Worm (Caenorhabditis elegans): ENCODE measurements around the gene F19B6.10.

The F19B6.10 gene

DNA sequence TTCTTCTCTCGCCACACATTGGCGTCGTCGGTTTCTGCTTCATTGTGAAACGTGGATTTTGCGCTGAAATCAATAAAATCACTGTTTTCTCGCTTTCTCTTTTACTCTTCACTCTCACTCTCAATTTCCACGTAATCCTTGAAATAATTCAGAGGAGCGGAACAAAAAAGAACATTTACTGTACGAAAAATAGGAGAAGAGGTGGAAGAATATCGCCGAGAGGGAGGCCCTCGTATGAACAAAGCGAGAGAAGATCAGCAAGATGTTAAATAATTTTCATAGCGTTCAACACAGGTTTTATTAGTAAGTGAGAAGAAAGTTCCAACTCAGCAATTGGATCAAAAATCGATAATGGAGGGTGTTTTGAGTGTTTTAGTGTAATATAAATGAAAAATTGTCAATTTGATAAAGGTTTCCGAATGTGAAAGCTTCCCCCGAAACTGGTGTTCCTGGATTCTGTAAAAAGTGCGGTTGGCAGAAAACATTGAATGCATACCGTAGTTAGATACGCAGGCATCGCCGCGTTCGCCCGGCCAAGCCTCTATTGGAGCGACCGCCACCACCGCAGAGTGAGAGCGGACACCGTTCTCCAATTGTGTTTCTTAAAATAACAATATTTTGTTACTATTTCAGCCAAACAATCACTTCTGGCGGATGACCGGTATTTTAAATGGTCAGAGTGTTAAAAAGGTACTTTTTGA is 24.5 kb downstream of the F19B6.10 start, which contains the start of the genes ccr-4 and ZC518.8:
ccr-4 (plus strand) TSS at position 151 of the 701 bp plus-strand sequence.
ZC518.8 (minus strand) TSS at position 517 of the 701 bp plus-strand sequence.
- TF ChIP-seq nfya-1 (tag; optimal IDR thresholded peaks at IDR 0.05; ENCODE audit: borderline replicate concordance, insufficient read depth) (no peak), let-526 (GFP tag; IDR thresholded peaks at IDR 0.05) (no peak), cebp-2 (GFP tag; IDR thresholded peaks at IDR 0.05) (0 out of 2 replicates have a peak, but pooled peaks have one; percentile 56), dox-1 (GFP tag; IDR thresholded peaks at IDR 0.05) (no peak), nfya-2 (GFP tag; IDR thresholded peaks at IDR 0.05) (no peak), tbp1 (GFP tag; optimal IDR thresholded peaks at IDR 0.05) (no peak), B0261.1 (tag; optimal IDR thresholded peaks at IDR 0.05) (no peak), nfyb-1 (GFP tag; IDR thresholded peaks at IDR 0.05) (no peak), nhr-179 (tag; optimal IDR thresholded peaks at IDR 0.05) (no peak), F39B2.1 (GFP tag; IDR thresholded peaks at IDR 0.05) (no peak), attf-3 (GFP tag; conservative IDR thresholded peaks at IDR 0.05) (no peak), C17E4.6 (GFP tag; IDR thresholded peaks at IDR 0.05) (no peak), attf-5 (GFP tag; optimal IDR thresholded peaks at IDR 0.05) (peak; percentile 52), F33H1.4 (GFP tag; IDR thresholded peaks at IDR 0.05) (no peak), Y67H2A.10 (GFP tag; conservative IDR thresholded peaks at IDR 0.05) (no peak), xnd-1 (tag; optimal IDR thresholded peaks at IDR 0.05) (no peak), let-607 (tag; optimal IDR thresholded peaks at IDR 0.05) (peak; percentile 2 to 76), nhr-80 (tag; optimal IDR thresholded peaks at IDR 0.05) (peak; percentile 40), snpc-1.1 (tag; optimal IDR thresholded peaks at IDR 0.05; ENCODE audit: insufficient read depth) (no peak), efl-1 (GFP tag; optimal IDR thresholded peaks at IDR 0.05) (no peak), ceh-58 (GFP tag; IDR thresholded peaks at IDR 0.05) (no peak), ama-1 (optimal IDR thresholded peaks at IDR 0.05) (no peak), ama-1 (GFP tag; optimal IDR thresholded peaks at IDR 0.05) (no peak), atf-7 (tag; optimal IDR thresholded peaks at IDR 0.05) (no peak), him-1 (tag; optimal IDR thresholded peaks at IDR 0.05) (no peak), F52B5.7 (tag; optimal IDR thresholded peaks at IDR 0.05) (no peak), D2030.7 (GFP tag; IDR thresholded peaks at IDR 0.05) (0 out of 2 replicates have a peak, but pooled peaks have one; percentile 16), bed-1 (GFP tag; IDR thresholded peaks at IDR 0.05) (0 out of 2 replicates have a peak, but pooled peaks have one; percentile 67), K12H6.12 (tag; optimal IDR thresholded peaks at IDR 0.05) (no peak), unc-130 (GFP tag; optimal IDR thresholded peaks at IDR 0.05) (no peak), athp-1 (tag; optimal IDR thresholded peaks at IDR 0.05) (no peak), lin-54 (GFP tag; optimal IDR thresholded peaks at IDR 0.05) (peak; percentile 27), egl-18 (GFP tag; IDR thresholded peaks at IDR 0.05) (no peak), lin-26 (GFP tag; IDR thresholded peaks at IDR 0.05) (0 out of 2 replicates have a peak, but pooled peaks have one; percentile 50), zfh-2 (GFP tag; conservative IDR thresholded peaks at IDR 0.05) (peak; percentile 47; the same call in 1 of the 2 replicates), ztf-28 (GFP tag; IDR thresholded peaks at IDR 0.05) (0 out of 2 replicates have a peak, but pooled peaks have one; percentile 32), snpc-1.3 (tag; optimal IDR thresholded peaks at IDR 0.05; ENCODE audit: insufficient read depth) (no peak), aptf-3 (GFP tag; IDR thresholded peaks at IDR 0.05) (0 out of 2 replicates have a peak, but pooled peaks have one; percentile 34)

DNA sequence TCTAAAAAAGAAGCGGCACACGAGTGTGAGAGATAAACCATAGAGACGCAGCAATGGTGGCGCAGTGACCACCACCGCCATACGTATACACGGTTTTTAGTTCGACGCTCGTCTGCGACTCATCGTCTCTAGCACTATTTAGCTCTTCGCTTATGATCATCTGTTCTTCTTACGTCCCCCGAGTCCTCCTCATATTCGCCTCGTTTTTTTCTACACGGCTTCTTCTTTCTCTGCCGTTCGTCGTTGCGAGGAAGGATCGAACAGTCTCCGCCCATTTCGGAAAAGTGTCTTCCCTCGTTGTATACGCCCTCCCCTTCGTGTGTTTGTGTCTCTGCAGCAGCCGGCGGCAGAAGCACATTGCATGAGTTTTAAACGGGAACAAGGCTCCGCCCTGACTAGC is 28.0 kb downstream of the F19B6.10 start:
- TF ChIP-seq mxl-1 (tag; optimal IDR thresholded peaks at IDR 0.05), result no peak
- no peak for TF ChIP-seq snpc-4 (GFP tag; optimal IDR thresholded peaks at IDR 0.05)
- peak in 1 of 4 experiments; percentile 15 for TF ChIP-seq snpc-4 (tag; optimal IDR thresholded peaks at IDR 0.05)
- no peak for TF ChIP-seq rec-8 (tag; optimal IDR thresholded peaks at IDR 0.05)
- no peak for TF ChIP-seq him-1 (tag; optimal IDR thresholded peaks at IDR 0.05)
- TF ChIP-seq dpff-1 (tag; optimal IDR thresholded peaks at IDR 0.05), result no peak
- no peak for TF ChIP-seq akir-1 (GFP tag; optimal IDR thresholded peaks at IDR 0.05)
- TF ChIP-seq zfh-2 (GFP tag; conservative IDR thresholded peaks at IDR 0.05), result peak; percentile 71; the same call in 1 of the 2 replicates
- no peak for TF ChIP-seq lsl-1 (GFP tag; optimal IDR thresholded peaks at IDR 0.05)
- TF ChIP-seq T07F8.4 (tag; optimal IDR thresholded peaks at IDR 0.05), result no peak
- no peak for TF ChIP-seq F22D6.2 (tag; optimal IDR thresholded peaks at IDR 0.05)
- no peak for TF ChIP-seq F10E7.11 (tag; optimal IDR thresholded peaks at IDR 0.05)
- TF ChIP-seq ztf-28 (GFP tag; IDR thresholded peaks at IDR 0.05), result no peak
- no peak for TF ChIP-seq ets-4 (GFP tag; optimal IDR thresholded peaks at IDR 0.05)

Data from whole organism, young adult.